Worm (Caenorhabditis elegans): Measurements from ENCODE around the gene unc-45.
A peak's percentile ranks its signal among the peaks of the same experiment; 100 is the strongest.

unc-45 gene

ce11 chrIII:488464-488863, 2.9 kb upstream of the unc-45 start, which contains the start of gene F30H5.5:
F30H5.5 (plus strand) TSS chrIII:488764.
- no peak for TF ChIP-seq ceh-22 (tag; optimal IDR thresholded peaks at IDR 0.05)
- TF ChIP-seq gmeb-2 (tag; optimal IDR thresholded peaks at IDR 0.05): no peak

ce11 chrIII:502583-502982, 11.2 kb downstream of the unc-45 start:
- peak; percentile 93 for TF ChIP-seq ceh-14 (tag; optimal IDR thresholded peaks at IDR 0.05)
- TF ChIP-seq eyg-1 (tag; optimal IDR thresholded peaks at IDR 0.05): peak; percentile 54
- peak; percentile 88 for TF ChIP-seq ceh-6 (GFP tag; optimal IDR thresholded peaks at IDR 0.05)
- peak; percentile 90 for TF ChIP-seq dmd-4 (tag; optimal IDR thresholded peaks at IDR 0.05; ENCODE audit: borderline replicate concordance)
- peak; percentile 89 for TF ChIP-seq T23F11.4 (GFP tag; optimal IDR thresholded peaks at IDR 0.05)
- peak; percentile 88 for TF ChIP-seq ceh-18 (tag; optimal IDR thresholded peaks at IDR 0.05)
- peak; percentile 88 for TF ChIP-seq che-1 (tag; optimal IDR thresholded peaks at IDR 0.05)
- peak; percentile 86 for TF ChIP-seq pha-2 (tag; optimal IDR thresholded peaks at IDR 0.05)
- TF ChIP-seq hlh-15 (tag; optimal IDR thresholded peaks at IDR 0.05): peak; percentile 72
- TF ChIP-seq elt-2 (tag; optimal IDR thresholded peaks at IDR 0.05): no peak
- no peak for TF ChIP-seq ttx-3 (tag; optimal IDR thresholded peaks at IDR 0.05)
- no peak for TF ChIP-seq K09A11.1 (tag; optimal IDR thresholded peaks at IDR 0.05; ENCODE audit: insufficient read depth)
- peak; percentile 80 for TF ChIP-seq lin-11 (tag; optimal IDR thresholded peaks at IDR 0.05)
- TF ChIP-seq ceh-48 (tag; optimal IDR thresholded peaks at IDR 0.05): peak; percentile 75
- peak; percentile 92 for TF ChIP-seq syd-9 (tag; optimal IDR thresholded peaks at IDR 0.05)
- TF ChIP-seq tbx-7 (tag; optimal IDR thresholded peaks at IDR 0.05): peak; percentile 0
- TF ChIP-seq unc-86 (tag; optimal IDR thresholded peaks at IDR 0.05): peak; percentile 62
- TF ChIP-seq gmeb-2 (tag; optimal IDR thresholded peaks at IDR 0.05): peak; percentile 90
- peak; percentile 92 for TF ChIP-seq rnt-1 (tag; optimal IDR thresholded peaks at IDR 0.05)
- peak; percentile 87 for TF ChIP-seq fkh-6 (tag; optimal IDR thresholded peaks at IDR 0.05)
- peak; percentile 80 for TF ChIP-seq hlh-8 (tag; optimal IDR thresholded peaks at IDR 0.05)
- peak; percentile 87 for TF ChIP-seq sox-4 (tag; optimal IDR thresholded peaks at IDR 0.05)
- peak; percentile 82 for TF ChIP-seq K02D7.2 (tag; optimal IDR thresholded peaks at IDR 0.05)
- no peak for TF ChIP-seq hlh-30 (tag; optimal IDR thresholded peaks at IDR 0.05; ENCODE audit: insufficient read depth)
- peak; percentile 70 for TF ChIP-seq lim-6 (tag; optimal IDR thresholded peaks at IDR 0.05)
- TF ChIP-seq ceh-31 (tag; optimal IDR thresholded peaks at IDR 0.05): peak; percentile 78
- TF ChIP-seq nhr-11 (tag; optimal IDR thresholded peaks at IDR 0.05): no peak
- peak; percentile 82 for TF ChIP-seq fax-1 (tag; optimal IDR thresholded peaks at IDR 0.05)
- peak; percentile 85 for TF ChIP-seq sdc-2 (tag; optimal IDR thresholded peaks at IDR 0.05)
- TF ChIP-seq C08G9.2 (tag; optimal IDR thresholded peaks at IDR 0.05): peak; percentile 78
- TF ChIP-seq ceh-34 (tag; optimal IDR thresholded peaks at IDR 0.05): peak; percentile 88
- no peak for TF ChIP-seq ama-1 (optimal IDR thresholded peaks at IDR 0.05)
- peak; percentile 80 for TF ChIP-seq tbx-2 (tag; optimal IDR thresholded peaks at IDR 0.05)
- peak; percentile 88 for TF ChIP-seq ztf-16 (tag; optimal IDR thresholded peaks at IDR 0.05)
- TF ChIP-seq ceh-24 (tag; optimal IDR thresholded peaks at IDR 0.05): peak; percentile 76
- peak; percentile 83 for TF ChIP-seq ceh-2 (tag; optimal IDR thresholded peaks at IDR 0.05)
- TF ChIP-seq F13H6.1 (tag; optimal IDR thresholded peaks at IDR 0.05): peak; percentile 80
- TF ChIP-seq mec-3 (tag; optimal IDR thresholded peaks at IDR 0.05; ENCODE audit: borderline replicate concordance): peak; percentile 56
- TF ChIP-seq elt-4 (tag; optimal IDR thresholded peaks at IDR 0.05): no peak
- peak; percentile 56 for TF ChIP-seq unc-42 (tag; optimal IDR thresholded peaks at IDR 0.05)
- peak; percentile 85 for TF ChIP-seq unc-3 (GFP tag; conservative IDR thresholded peaks at IDR 0.05)
- TF ChIP-seq unc-3 (tag; optimal IDR thresholded peaks at IDR 0.05): peak; percentile 74
- TF ChIP-seq ceh-45 (GFP tag; IDR thresholded peaks at IDR 0.05): peak; percentile 90
- peak; percentile 78 for TF ChIP-seq npax-4 (tag; optimal IDR thresholded peaks at IDR 0.05)
- TF ChIP-seq pqm-1 (tag; optimal IDR thresholded peaks at IDR 0.05): peak; percentile 87
- peak; percentile 66 for TF ChIP-seq nhr-232 (tag; optimal IDR thresholded peaks at IDR 0.05)
- peak; percentile 90 for TF ChIP-seq ceh-19 (GFP tag; optimal IDR thresholded peaks at IDR 0.05)
- TF ChIP-seq pros-1 (tag; optimal IDR thresholded peaks at IDR 0.05): peak; percentile 82
- peak; percentile 85 for TF ChIP-seq ref-2 (tag; optimal IDR thresholded peaks at IDR 0.05)
- TF ChIP-seq hlh-6 (tag; optimal IDR thresholded peaks at IDR 0.05): peak; percentile 88
- peak; percentile 56 for TF ChIP-seq pag-3 (tag; optimal IDR thresholded peaks at IDR 0.05; ENCODE audit: borderline replicate concordance)
